Worm (Caenorhabditis elegans): ENCODE data around the gene T14B4.5.

T14B4.5 gene

ce11 chrII:6716638-6717037, at the start of gene T14B4.5, which contains the start of gene T14B4.20:
Gene T14B4.5, plus strand, starts transcription at chrII:6716863.
Gene T14B4.20, plus strand, starts transcription at chrII:6716901.
- no peak for TF ChIP-seq madf-5 (GFP tag; IDR thresholded peaks at IDR 0.05)
- no peak for TF ChIP-seq saeg-2 (GFP tag; IDR thresholded peaks at IDR 0.05)
- no peak for TF ChIP-seq nhr-77 (tag; optimal IDR thresholded peaks at IDR 0.05)
- no peak for TF ChIP-seq dmd-8 (GFP tag; IDR thresholded peaks at IDR 0.05)
- TF ChIP-seq tag-97 (GFP tag; IDR thresholded peaks at IDR 0.05): no peak
- TF ChIP-seq Y75B8A.6 (GFP tag; IDR thresholded peaks at IDR 0.05): no peak
- TF ChIP-seq madf-9 (GFP tag; conservative IDR thresholded peaks at IDR 0.05): no peak
- no peak for TF ChIP-seq mxl-3 (GFP tag; optimal IDR thresholded peaks at IDR 0.05)
- no peak for TF ChIP-seq lir-3 (tag; optimal IDR thresholded peaks at IDR 0.05)
- TF ChIP-seq ztf-7 (tag; optimal IDR thresholded peaks at IDR 0.05): no peak
- no peak for TF ChIP-seq spr-1 (tag; optimal IDR thresholded peaks at IDR 0.05)
- TF ChIP-seq duxl-1 (tag; optimal IDR thresholded peaks at IDR 0.05; ENCODE audit: poor library complexity): no peak

- no peak for TF ChIP-seq arid-1 (GFP tag; conservative IDR thresholded peaks at IDR 0.05)
- no peak for TF ChIP-seq mep-1 (tag; optimal IDR thresholded peaks at IDR 0.05)
- TF ChIP-seq nhr-6 (tag; optimal IDR thresholded peaks at IDR 0.05): no peak
- TF ChIP-seq zfp-3 (GFP tag; conservative IDR thresholded peaks at IDR 0.05): no peak
- TF ChIP-seq lin-38 (GFP tag; IDR thresholded peaks at IDR 0.05): no peak
- TF ChIP-seq unc-62 (GFP tag; optimal IDR thresholded peaks at IDR 0.05 in 1 of 2): peak in 1 of 2 experiments; percentile 92
- no peak for TF ChIP-seq unc-62 (tag; optimal IDR thresholded peaks at IDR 0.05)
- TF ChIP-seq lir-3 (tag; optimal IDR thresholded peaks at IDR 0.05): no peak
Measured at ce11 chrII:6667534-6667933, 49.1 kb upstream of the T14B4.5 start.

ce11 chrII:6668496-6668895, 48.2 kb upstream of the T14B4.5 start:
- TF ChIP-seq R02D3.7 (tag; optimal IDR thresholded peaks at IDR 0.05) (no peak), unc-62 (GFP tag; optimal IDR thresholded peaks at IDR 0.05 in 1 of 2) (peak in 1 of 2 experiments; percentile 96), unc-62 (tag; optimal IDR thresholded peaks at IDR 0.05) (no peak)

- TF ChIP-seq madf-5 (GFP tag; IDR thresholded peaks at IDR 0.05): no peak
- TF ChIP-seq mdl-1 (tag; optimal IDR thresholded peaks at IDR 0.05): no peak
- TF ChIP-seq hif-1 (tag; optimal IDR thresholded peaks at IDR 0.05): no peak
- TF ChIP-seq arid-1 (GFP tag; conservative IDR thresholded peaks at IDR 0.05): no peak
- no peak for TF ChIP-seq hlh-30 (tag; optimal IDR thresholded peaks at IDR 0.05; ENCODE audit: insufficient read depth)
- TF ChIP-seq nhr-28 (tag; optimal IDR thresholded peaks at IDR 0.05): peak; percentile 63
- TF ChIP-seq nhr-237 (tag; optimal IDR thresholded peaks at IDR 0.05): no peak
- TF ChIP-seq unc-39 (tag; optimal IDR thresholded peaks at IDR 0.05): no peak
- TF ChIP-seq unc-130 (GFP tag; optimal IDR thresholded peaks at IDR 0.05): no peak
- peak; percentile 32 for TF ChIP-seq nhr-77 (tag; optimal IDR thresholded peaks at IDR 0.05)
- peak; percentile 23 for TF ChIP-seq hlh-11 (tag; optimal IDR thresholded peaks at IDR 0.05)
- TF ChIP-seq ceh-32 (tag; optimal IDR thresholded peaks at IDR 0.05; ENCODE audit: poor library complexity): no peak
- TF ChIP-seq daf-16 (GFP tag; optimal IDR thresholded peaks at IDR 0.05): no peak
- peak; percentile 57 for TF ChIP-seq daf-16 (tag; optimal IDR thresholded peaks at IDR 0.05)
- TF ChIP-seq skn-1 (tag; optimal IDR thresholded peaks at IDR 0.05): no peak
- TF ChIP-seq madf-9 (GFP tag; conservative IDR thresholded peaks at IDR 0.05): no peak
- TF ChIP-seq spr-3 (GFP tag; optimal IDR thresholded peaks at IDR 0.05): no peak
- no peak for TF ChIP-seq nhr-11 (tag; optimal IDR thresholded peaks at IDR 0.05)
- TF ChIP-seq aha-1 (tag): peak; percentile 41
- no peak for TF ChIP-seq nhr-41 (GFP tag; IDR thresholded peaks at IDR 0.05)
- TF ChIP-seq pqm-1 (tag; optimal IDR thresholded peaks at IDR 0.05): peak; percentile 80
- TF ChIP-seq Y105C5A.15 (GFP tag; IDR thresholded peaks at IDR 0.05): no peak
- no peak for TF ChIP-seq lin-29 (GFP tag; IDR thresholded peaks at IDR 0.05)
- TF ChIP-seq R02D3.7 (tag; optimal IDR thresholded peaks at IDR 0.05): no peak
- TF ChIP-seq nhr-6 (tag; optimal IDR thresholded peaks at IDR 0.05): no peak
- no peak for TF ChIP-seq set-16 (GFP tag; IDR thresholded peaks at IDR 0.05)
- TF ChIP-seq zag-1 (tag; optimal IDR thresholded peaks at IDR 0.05): no peak
- TF ChIP-seq ztf-7 (tag; optimal IDR thresholded peaks at IDR 0.05): no peak
- TF ChIP-seq cey-2 (tag; optimal IDR thresholded peaks at IDR 0.05; ENCODE audit: borderline replicate concordance, insufficient read depth): no peak
- no peak for TF ChIP-seq ztf-11 (tag; optimal IDR thresholded peaks at IDR 0.05)
- TF ChIP-seq daf-19 (GFP tag; conservative IDR thresholded peaks at IDR 0.05): no peak
- no peak for TF ChIP-seq lin-15B (tag; optimal IDR thresholded peaks at IDR 0.05)
- TF ChIP-seq nhr-10 (tag; optimal IDR thresholded peaks at IDR 0.05): no peak
Measured at ce11 chrII:6673894-6674293, 42.8 kb upstream of the T14B4.5 start, which contains the start of gene H43E16.1. Gene H43E16.1, plus strand, starts transcription at chrII:6674268.
